Fruit fly (Drosophila melanogaster) whole organism, embryonic: ENCODE results near the gene HIP-R.

Source experiments
- CG11247 ChIP-seq: fragments of 200-800 bp; sonication (Bioruptor generic); IDR thresholded peaks from 2 replicates; pipeline ENCODE4 v1.3.6; 2022; ENCODE audit warnings: missing biosample characterization, missing genetic modification characterization
- CG11456 ChIP-seq: fragments of 200-800 bp; sonication (Bioruptor generic); IDR thresholded peaks from 3 replicates; pipeline ENCODE4 v1.3.6; 2022; ENCODE audit warnings: missing biosample characterization, missing genetic modification characterization
- CG12155 ChIP-seq: fragments of 200-800 bp; sonication (Bioruptor generic); optimal IDR thresholded peaks from 3 replicates; lab custom pipeline; 2016; ENCODE audit warnings: missing biosample characterization, missing genetic modification characterization
- CG12769 ChIP-seq: fragments of 200-800 bp; sonication (Bioruptor generic); optimal IDR thresholded peaks from 2 replicates; lab custom pipeline; 2019; ENCODE audit warnings: missing biosample characterization, mild to moderate bottlenecking, missing genetic modification characterization, moderate library complexity
- CG17359 ChIP-seq: fragments of 200-800 bp; sonication (Bioruptor generic); optimal IDR thresholded peaks from 3 replicates; lab custom pipeline; 2018; ENCODE audit warnings: missing biosample characterization, mild to moderate bottlenecking, missing genetic modification characterization, moderate library complexity
- CG17829 ChIP-seq: fragments of 200-800 bp; optimal IDR thresholded peaks from 2 replicates; lab custom pipeline; 2019; ENCODE audit warnings: missing biosample characterization, mild to moderate bottlenecking, missing genetic modification characterization, moderate library complexity
- CG18476 ChIP-seq: fragments of 200-800 bp; sonication (Bioruptor generic); optimal IDR thresholded peaks from 2 replicates; lab custom pipeline; 2016; ENCODE audit warnings: missing biosample characterization, mild to moderate bottlenecking, missing genetic modification characterization
- CG2120 ChIP-seq: fragments of 200-800 bp; sonication (Bioruptor generic); optimal IDR thresholded peaks from 3 replicates; lab custom pipeline; 2016; ENCODE audit warnings: missing biosample characterization, missing genetic modification characterization
- CG32532 ChIP-seq: fragments of 200-800 bp; sonication (Bioruptor generic); IDR thresholded peaks from 2 replicates; pipeline ENCODE4 v1.3.6; 2022; ENCODE audit warnings: missing biosample characterization, missing genetic modification characterization
- CG3281 ChIP-seq: fragments of 200-800 bp; sonication (Bioruptor generic); optimal IDR thresholded peaks from 3 replicates; lab custom pipeline; 2017; ENCODE audit warnings: missing biosample characterization, mild to moderate bottlenecking, missing genetic modification characterization
- CG33213 ChIP-seq: fragments of 200-800 bp; sonication (Bioruptor generic); optimal IDR thresholded peaks from 3 replicates; lab custom pipeline; 2016; ENCODE audit warnings: missing biosample characterization, missing genetic modification characterization
- CG5180 ChIP-seq: fragments of 200-800 bp; sonication (Bioruptor generic); optimal IDR thresholded peaks from 3 replicates; lab custom pipeline; 2017; ENCODE audit warnings: missing biosample characterization, missing genetic modification characterization, mild to moderate bottlenecking, moderate library complexity, missing genetic modification reagents
- CG6175 ChIP-seq: fragments of 200-800 bp; sonication (Bioruptor generic); IDR thresholded peaks from 3 replicates; pipeline ENCODE4 v1.3.6; 2022; ENCODE audit warnings: missing biosample characterization, missing genetic modification characterization
- CTCF ChIP-seq: fragments of 200-800 bp; sonication (Bioruptor generic); optimal IDR thresholded peaks from 2 replicates; lab custom pipeline; 2017; ENCODE audit warnings: missing biosample characterization, mild to moderate bottlenecking, missing genetic modification characterization, moderate library complexity
- D ChIP-seq, 2 experiments: fragments of 200-800 bp in 1 of 2; fragments of >200 bp in 1 of 2; sonication (Bioruptor generic) in 1 of 2; optimal IDR thresholded peaks; 2 replicates in 1 of 2; 3 replicates in 1 of 2; lab custom pipeline; 2017; ENCODE audit warnings: mild to moderate bottlenecking in 1 of 2, missing biosample characterization in 1 of 2, missing genetic modification characterization in 1 of 2, missing genetic modification reagents in 1 of 2
- Eip74EF ChIP-seq, 2 experiments: fragments of 200-800 bp in 1 of 2; fragments of >200 bp in 1 of 2; sonication (Bioruptor generic) in 1 of 2; optimal IDR thresholded peaks; 2 replicates each; lab custom pipeline; 2017 to 2019; ENCODE audit warnings: missing biosample characterization in 2 of 2, missing genetic modification characterization in 2 of 2, mild to moderate bottlenecking in 1 of 2, moderate library complexity in 1 of 2
- MESR4 ChIP-seq: fragments of 200-800 bp; sonication (Bioruptor generic); optimal IDR thresholded peaks from 2 replicates; lab custom pipeline; 2018; ENCODE audit warnings: missing biosample characterization, mild to moderate bottlenecking, missing genetic modification characterization, moderate library complexity
- Mrtf ChIP-seq: fragments of 200-800 bp; sonication (Bioruptor generic); IDR thresholded peaks from 3 replicates; pipeline ENCODE4 v1.3.6; 2022; ENCODE audit warnings: missing biosample characterization, missing genetic modification characterization
- Rfx ChIP-seq: fragments of 200-800 bp; sonication (Bioruptor generic); IDR thresholded peaks from 2 replicates; pipeline ENCODE4 v1.3.6; 2022; ENCODE audit warnings: missing biosample characterization, missing genetic modification characterization
- Sry-β ChIP-seq: fragments of 200-800 bp; sonication (Bioruptor generic); optimal IDR thresholded peaks from 2 replicates; lab custom pipeline; 2018; ENCODE audit warnings: missing biosample characterization, mild to moderate bottlenecking, missing genetic modification characterization, moderate library complexity
- Trl ChIP-seq, 3 experiments: fragments of >200 bp in 2 of 3; fragments of 200-800 bp in 1 of 3; sonication (Bioruptor generic) in 1 of 3; optimal IDR thresholded peaks; 2 replicates in 1 of 3; 3 replicates in 2 of 3; lab custom pipeline; 2016 to 2017; ENCODE audit warnings: missing biosample characterization in 1 of 3, missing genetic modification characterization in 1 of 3
- ase ChIP-seq: fragments of 200-800 bp; sonication (Bioruptor generic); IDR thresholded peaks from 3 replicates; pipeline ENCODE4 v1.3.6; 2022; ENCODE audit warnings: missing biosample characterization, missing genetic modification characterization
- cg ChIP-seq: fragments of 200-800 bp; sonication (Bioruptor generic); optimal IDR thresholded peaks from 3 replicates; lab custom pipeline; 2019; ENCODE audit warnings: missing biosample characterization, mild to moderate bottlenecking, missing genetic modification characterization, moderate library complexity
- chinmo ChIP-seq: fragments of 200-800 bp; sonication (Bioruptor generic); IDR thresholded peaks from 4 replicates; pipeline ENCODE4 v1.3.6; 2022; ENCODE audit warnings: missing biosample characterization, missing genetic modification characterization; ENCODE audit not compliant: partially characterized antibody
- chn ChIP-seq: fragments of 200-800 bp; sonication (Bioruptor generic); optimal IDR thresholded peaks from 2 replicates; lab custom pipeline; 2016; ENCODE audit warnings: missing biosample characterization, missing genetic modification characterization
- ci ChIP-seq: fragments of 200-800 bp; sonication (Bioruptor generic); IDR thresholded peaks from 3 replicates; pipeline ENCODE4 v1.3.6; 2022; ENCODE audit warnings: missing biosample characterization, missing genetic modification characterization
- crol ChIP-seq: fragments of 200-800 bp; sonication (Bioruptor generic); IDR thresholded peaks from 2 replicates; pipeline ENCODE4 v1.3.6; 2022; ENCODE audit warnings: missing biosample characterization, missing genetic modification characterization
- crp ChIP-seq, 2 experiments: fragments of 200-800 bp; sonication (Bioruptor generic); optimal IDR thresholded peaks; 2 replicates in 1 of 2; 3 replicates in 1 of 2; lab custom pipeline; 2017; ENCODE audit warnings: missing biosample characterization in 2 of 2, missing genetic modification characterization in 2 of 2, mild to moderate bottlenecking in 1 of 2, moderate library complexity in 1 of 2
- cwo ChIP-seq: fragments of 200-800 bp; sonication (Bioruptor generic); optimal IDR thresholded peaks from 3 replicates; lab custom pipeline; 2017; ENCODE audit warnings: missing biosample characterization, missing genetic modification characterization, mild to moderate bottlenecking, moderate library complexity, missing genetic modification reagents
- da ChIP-seq: fragments of 200-800 bp; sonication (Bioruptor generic); optimal IDR thresholded peaks from 2 replicates; lab custom pipeline; 2016; ENCODE audit warnings: missing biosample characterization, missing genetic modification characterization
- fru ChIP-seq: fragments of >200 bp; optimal IDR thresholded peaks from 2 replicates; lab custom pipeline; 2017
- ftz-f1 ChIP-seq: fragments of 200-800 bp; sonication (Bioruptor generic); optimal IDR thresholded peaks from 2 replicates; lab custom pipeline; 2016; ENCODE audit warnings: missing biosample characterization, missing genetic modification characterization
- gfzf ChIP-seq: fragments of 200-800 bp; sonication (Bioruptor generic); optimal IDR thresholded peaks from 2 replicates; lab custom pipeline; 2016; ENCODE audit warnings: missing biosample characterization, mild to moderate bottlenecking, missing genetic modification characterization, moderate library complexity
- kah ChIP-seq: fragments of 200-800 bp; sonication (Bioruptor generic); optimal IDR thresholded peaks from 2 replicates; lab custom pipeline; 2018; ENCODE audit warnings: missing biosample characterization, mild to moderate bottlenecking, missing genetic modification characterization
- lab ChIP-seq: fragments of 200-800 bp; sonication (Bioruptor generic); optimal IDR thresholded peaks from 3 replicates; lab custom pipeline; 2017; ENCODE audit warnings: missing biosample characterization, missing genetic modification characterization, mild to moderate bottlenecking, moderate library complexity, missing genetic modification reagents
- lilli ChIP-seq: fragments of 200-800 bp; sonication (Bioruptor generic); optimal IDR thresholded peaks from 3 replicates; lab custom pipeline; 2016; ENCODE audit warnings: missing biosample characterization, missing genetic modification characterization
- mirr ChIP-seq: fragments of 200-800 bp; sonication (Bioruptor generic); optimal IDR thresholded peaks from 3 replicates; lab custom pipeline; 2018; ENCODE audit warnings: missing biosample characterization, mild to moderate bottlenecking, missing genetic modification characterization
- nerfin-1 ChIP-seq: fragments of 200-800 bp; sonication (Bioruptor generic); optimal IDR thresholded peaks from 3 replicates; lab custom pipeline; 2019; ENCODE audit warnings: missing biosample characterization, mild to moderate bottlenecking, missing genetic modification characterization, moderate library complexity
- phol ChIP-seq: fragments of 200-800 bp; sonication (Bioruptor generic); optimal IDR thresholded peaks from 3 replicates; lab custom pipeline; 2018; ENCODE audit warnings: missing biosample characterization, mild to moderate bottlenecking, missing genetic modification characterization, moderate library complexity
- rib ChIP-seq: fragments of 200-800 bp; sonication (Bioruptor generic); IDR thresholded peaks from 2 replicates; pipeline ENCODE4 v1.3.6; 2022; ENCODE audit warnings: missing biosample characterization, missing genetic modification characterization
- row ChIP-seq: fragments of 200-800 bp; sonication (Bioruptor generic); IDR thresholded peaks from 3 replicates; pipeline ENCODE4 v1.3.6; 2022; ENCODE audit warnings: missing biosample characterization, missing genetic modification characterization
- sd ChIP-seq: fragments of 200-800 bp; sonication (Bioruptor generic); optimal IDR thresholded peaks from 3 replicates; lab custom pipeline; 2018; ENCODE audit warnings: missing biosample characterization, mild to moderate bottlenecking, missing genetic modification characterization, moderate library complexity
- slbo ChIP-seq: fragments of 200-800 bp; sonication (Bioruptor generic); IDR thresholded peaks from 2 replicates; pipeline ENCODE4 v1.3.6; 2022; ENCODE audit warnings: missing biosample characterization, missing genetic modification characterization
- tin ChIP-seq: fragments of 200-800 bp; sonication (Bioruptor generic); optimal IDR thresholded peaks from 3 replicates; lab custom pipeline; 2016; ENCODE audit warnings: missing biosample characterization, missing genetic modification characterization
- zen2 ChIP-seq: fragments of 200-800 bp; sonication (Bioruptor generic); IDR thresholded peaks from 3 replicates; pipeline ENCODE4 v1.3.6; 2022; ENCODE audit warnings: missing biosample characterization, missing genetic modification characterization; ENCODE audit not compliant: partially characterized antibody
- zfh2 ChIP-seq: fragments of 200-800 bp; sonication (Bioruptor generic); optimal IDR thresholded peaks from 2 replicates; lab custom pipeline; 2016; ENCODE audit warnings: missing biosample characterization, missing genetic modification characterization

Gene HIP-R

DNA sequence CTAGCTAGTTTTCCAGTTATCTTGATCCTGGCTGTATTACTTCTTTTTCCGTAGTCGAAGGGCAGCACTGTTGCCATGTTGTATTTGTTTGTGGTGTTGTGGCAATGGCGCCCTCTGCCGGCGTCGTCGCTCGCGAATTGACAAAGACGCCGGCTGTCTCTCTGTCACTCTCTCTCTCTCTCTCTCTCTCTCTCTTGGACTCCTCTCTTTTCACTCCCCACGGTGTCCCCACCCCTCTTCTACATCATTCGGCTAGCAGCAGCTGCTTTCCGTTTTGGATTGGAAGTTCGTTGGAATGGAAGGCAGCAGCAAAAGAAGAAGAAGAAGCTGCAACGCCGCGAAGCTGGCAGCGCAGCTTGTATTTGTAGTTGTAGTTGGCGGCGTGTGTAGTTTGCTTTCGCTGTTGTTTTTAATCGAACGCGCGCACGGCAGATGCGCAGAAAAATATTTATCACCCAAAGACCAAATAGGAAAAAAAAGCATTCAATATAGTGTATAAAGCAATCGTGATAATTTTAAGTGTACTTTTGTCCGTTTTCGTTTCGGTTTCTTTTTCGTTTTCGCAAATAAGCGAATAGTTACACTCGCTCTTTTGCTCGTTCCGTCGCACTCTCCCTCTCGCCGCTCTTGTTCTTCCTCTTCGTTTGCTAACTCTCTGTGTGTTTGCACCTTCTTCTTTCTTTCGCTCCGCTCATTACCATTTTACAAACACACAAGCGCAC, 9.9 kb upstream of the HIP-R start (continued):
- no peak for TF ChIP-seq CG17359 (tag; lab: Kevin White, UChicago)
- TF ChIP-seq lilli (GFP tag; lab: Kevin White, UChicago), result peak; percentile 13
- no peak for TF ChIP-seq D (optimal IDR thresholded peaks at IDR 0.05; lab: Kevin White, UChicago)
- TF ChIP-seq D (GFP tag; optimal IDR thresholded peaks at IDR 0.05; lab: Kevin White, UChicago), result no peak
- TF ChIP-seq kah (GFP tag; lab: Kevin White, UChicago), result peak; percentile 22
- TF ChIP-seq chinmo (GFP tag; lab: Robert Waterston, UW), result peak; percentile 92; the same call in 3 of the 4 replicates
- peak; percentile 35 for TF ChIP-seq CG2120 (GFP tag; lab: Kevin White, UChicago)
- peak; percentile 13 for TF ChIP-seq CG33213 (GFP tag; lab: Kevin White, UChicago)
- peak; percentile 66; the same call in 1 of the 2 replicates for TF ChIP-seq CG32532 (GFP tag; lab: Robert Waterston, UW)
- TF ChIP-seq lab (GFP tag; lab: Kevin White, UChicago), result peak; percentile 53
- peak in 1 of 2 experiments; percentile 32 for TF ChIP-seq Eip74EF (GFP tag; optimal IDR thresholded peaks at IDR 0.05; lab: Kevin White, UChicago)
- TF ChIP-seq cg (GFP tag; lab: Kevin White, UChicago), result peak; percentile 47
- TF ChIP-seq CG11456 (GFP tag; lab: Robert Waterston, UW), result no peak
- TF ChIP-seq Trl (optimal IDR thresholded peaks at IDR 0.05; lab: Kevin White, UChicago), result peak; percentile 94
- TF ChIP-seq Trl (GFP tag; optimal IDR thresholded peaks at IDR 0.05; lab: Kevin White, UChicago), result peak; percentile 46
- TF ChIP-seq crol (GFP tag; lab: Robert Waterston, UW), result peak; percentile 93
- peak; percentile 51; the same call in 2 of the 3 replicates for TF ChIP-seq zen2 (GFP tag; lab: Robert Waterston, UW)
- TF ChIP-seq mirr, result peak; percentile 32
- TF ChIP-seq CG5180 (GFP tag; lab: Kevin White, UChicago), result peak; percentile 89
- peak; percentile 91 for TF ChIP-seq CG12155 (GFP tag; lab: Kevin White, UChicago)
- TF ChIP-seq da (GFP tag; lab: Kevin White, UChicago), result peak; percentile 68
- no peak for TF ChIP-seq CG11247
- TF ChIP-seq zfh2 (GFP tag; lab: Kevin White, UChicago), result no peak
- TF ChIP-seq CG6175 (GFP tag; lab: Robert Waterston, UW), result peak; percentile 65; the same call in 2 of the 3 replicates
- peak; percentile 81 for TF ChIP-seq rib
- TF ChIP-seq CG18476 (GFP tag; lab: Kevin White, UChicago), result no peak
- peak; percentile 17 for TF ChIP-seq ftz-f1 (GFP tag; lab: Kevin White, UChicago)
- peak; percentile 90 for TF ChIP-seq CTCF
- TF ChIP-seq cwo, result peak; percentile 46
- peak; percentile 43 for TF ChIP-seq phol (tag; lab: Kevin White, UChicago)
- peak; percentile 48 for TF ChIP-seq fru (lab: Kevin White, UChicago)
- TF ChIP-seq slbo (GFP tag; lab: Robert Waterston, UW), result peak; percentile 4; the same call in 1 of the 2 replicates
- TF ChIP-seq nerfin-1 (tag; lab: Kevin White, UChicago), result peak; percentile 57
- no peak for TF ChIP-seq Mrtf (GFP tag; lab: Robert Waterston, UW)
- 0 out of 2 replicates have a peak, but pooled peaks have one; percentile 21 for TF ChIP-seq Rfx (GFP tag; lab: Robert Waterston, UW)
- peak; percentile 65 for TF ChIP-seq Sry-β (GFP tag; lab: Kevin White, UChicago)
- peak; percentile 48 for TF ChIP-seq CG12769
- TF ChIP-seq ci, result peak; percentile 53; the same call in 2 of the 3 replicates
- no peak for TF ChIP-seq gfzf (GFP tag; lab: Kevin White, UChicago)
- TF ChIP-seq CG17829, result peak; percentile 3
- TF ChIP-seq CG3281, result peak; percentile 23
- TF ChIP-seq crp (GFP tag; optimal IDR thresholded peaks at IDR 0.05; lab: Kevin White, UChicago), result peak in 1 of 2 experiments; percentile 50
- no peak for TF ChIP-seq MESR4 (GFP tag; lab: Kevin White, UChicago)
- TF ChIP-seq chn (GFP tag; lab: Kevin White, UChicago), result peak; percentile 18
- TF ChIP-seq row (GFP tag; lab: Robert Waterston, UW), result peak; percentile 29; the same call in 1 of the 3 replicates
- peak; percentile 18 for TF ChIP-seq tin (GFP tag; lab: Kevin White, UChicago)
- peak; percentile 49 for TF ChIP-seq sd
- peak; percentile 34; the same call in 1 of the 3 replicates for TF ChIP-seq ase (GFP tag; lab: Robert Waterston, UW)
- TF ChIP-seq, all 482 proteins: peak for 95
